Worm (Caenorhabditis elegans) whole organism, L3 larva: Measurements from ENCODE around the gene rei-1.

Experiments
- ZK546.5 ChIP-seq: sonication (generic microtip); optimal IDR thresholded peaks from 2 replicates; lab custom pipeline; 2017; ENCODE audit warnings: missing biosample characterization, missing genetic modification characterization
- ceh-16 ChIP-seq: sonication (generic microtip); optimal IDR thresholded peaks from 2 replicates; lab custom pipeline; 2017; ENCODE audit warnings: missing biosample characterization, missing genetic modification characterization
- ceh-82 ChIP-seq: fragments of 150-350 bp; optimal IDR thresholded peaks from 2 replicates; lab custom pipeline; 2014; ENCODE audit warnings: missing biosample characterization, missing genetic modification characterization
- fkh-10 ChIP-seq: sonication (generic microtip); optimal IDR thresholded peaks from 2 replicates; lab custom pipeline; 2017; ENCODE audit warnings: missing biosample characterization, missing genetic modification reagents, missing genetic modification characterization
- fos-1 ChIP-seq: fragments of 150-350 bp; optimal IDR thresholded peaks from 2 replicates; lab custom pipeline; 2014; ENCODE audit warnings: missing biosample characterization, missing genetic modification characterization
- nhr-12 ChIP-seq: fragments of 150-350 bp; optimal IDR thresholded peaks from 2 replicates; lab custom pipeline; 2014; ENCODE audit warnings: missing biosample characterization, missing genetic modification characterization
- nhr-25 ChIP-seq: sonication (generic microtip); optimal IDR thresholded peaks from 2 replicates; lab custom pipeline; 2017; ENCODE audit warnings: missing biosample characterization, missing genetic modification characterization
- pqm-1 ChIP-seq: fragments of 150-350 bp; optimal IDR thresholded peaks from 2 replicates; lab custom pipeline; 2017; ENCODE audit warnings: missing biosample characterization, missing genetic modification characterization, inconsistent platforms
- unc-62 ChIP-seq: fragments of 150-350 bp; sonication (generic microtip); optimal IDR thresholded peaks from 4 replicates; lab custom pipeline; 2014; ENCODE audit warnings: missing biosample characterization, missing genetic modification reagents, missing genetic modification characterization
- ztf-4 ChIP-seq: fragments of 150-350 bp; optimal IDR thresholded peaks from 2 replicates; lab custom pipeline; 2014; ENCODE audit warnings: missing biosample characterization, missing genetic modification characterization

DNA sequence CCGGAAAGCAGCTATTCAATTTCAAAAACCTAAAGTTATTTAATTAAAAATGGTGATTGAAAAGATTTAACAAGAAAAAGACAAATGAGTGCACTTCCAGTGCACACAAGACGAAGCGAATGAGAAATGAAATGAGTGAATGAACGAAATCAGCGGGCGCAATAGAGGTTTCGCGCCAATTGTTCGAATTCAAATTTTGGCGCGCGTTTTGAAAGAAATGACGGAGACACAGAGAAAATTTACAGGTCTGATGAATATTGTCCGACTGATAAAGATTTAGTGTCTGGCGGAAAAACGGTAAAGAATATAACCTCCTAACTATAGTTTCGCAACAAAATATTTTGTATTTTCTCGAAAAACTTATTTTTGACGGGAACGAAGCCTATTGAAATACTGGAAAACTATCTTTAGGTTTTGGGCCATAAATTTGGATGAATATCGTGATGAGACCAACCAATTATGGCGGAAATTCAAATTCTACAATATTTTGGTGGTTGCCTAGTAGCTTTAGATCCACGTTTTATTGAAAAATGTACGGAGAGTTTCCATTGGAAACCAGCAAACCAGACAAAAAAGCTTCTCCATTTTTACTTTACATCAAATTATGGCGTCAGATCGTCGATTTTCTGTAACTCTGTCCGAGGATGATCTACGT, 2.4 kb downstream of the rei-1 start, which contains the start of gene C03C10.7:
- TF ChIP-seq nhr-25 (tag; lab: Kevin White, UChicago) (no peak), fkh-10 (GFP tag; lab: Kevin White, UChicago) (no peak), pqm-1 (tag; lab: Kevin White, UChicago) (no peak), fos-1 (tag; lab: Kevin White, UChicago) (no peak), ztf-4 (tag; lab: Kevin White, UChicago) (no peak), nhr-12 (tag; lab: Kevin White, UChicago) (no peak), ceh-82 (no peak), ceh-16 (tag; lab: Kevin White, UChicago) (no peak), unc-62 (GFP tag; lab: Kevin White, UChicago) (no peak), ZK546.5 (tag; lab: Kevin White, UChicago) (no peak)
